Fruit fly (Drosophila melanogaster): Measurements from ENCODE around the gene fz2.
A peak's percentile ranks its signal among the peaks of the same experiment; 100 is the strongest.

Gene fz2

DNA sequence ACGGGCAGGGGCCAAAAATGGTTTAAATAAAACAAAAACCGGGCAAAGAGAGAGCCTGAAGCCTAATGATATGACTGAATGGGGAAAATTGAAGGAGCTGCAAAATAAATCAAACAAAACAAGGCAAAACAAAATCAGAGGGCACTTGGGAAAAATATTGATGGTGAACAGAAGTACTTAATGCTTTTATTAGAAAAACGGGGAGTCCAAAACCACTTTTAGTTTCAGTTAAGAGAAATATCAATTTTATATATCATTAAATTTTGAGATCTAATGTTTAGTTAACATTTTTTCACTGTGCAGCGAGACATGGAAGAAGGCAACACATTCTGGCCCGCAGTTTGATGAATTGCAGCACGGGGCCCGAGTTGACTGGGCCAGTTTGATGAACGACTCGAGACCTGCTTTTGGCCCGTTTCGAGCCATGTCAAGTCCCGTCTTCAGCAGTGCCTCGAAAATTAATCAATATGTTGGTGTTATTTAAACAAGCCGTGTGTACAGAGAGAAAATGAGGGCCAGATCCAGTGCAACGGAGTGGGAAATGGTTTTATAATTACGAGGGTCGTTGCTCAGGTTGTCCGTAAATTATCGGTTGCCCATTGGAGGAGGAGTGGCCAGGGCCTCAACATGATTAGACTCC, 68.8 kb downstream of the fz2 start (continued):
- TF ChIP-seq CG30020 (tag; optimal IDR thresholded peaks at IDR 0.05) (no peak), D19B (GFP tag; optimal IDR thresholded peaks at IDR 0.05) (no peak), salm (tag; optimal IDR thresholded peaks at IDR 0.05) (no peak), CG1792 (GFP tag; optimal IDR thresholded peaks at IDR 0.05) (no peak), CG7928 (GFP tag; optimal IDR thresholded peaks at IDR 0.05) (no peak), Bteb2 (GFP tag; optimal IDR thresholded peaks at IDR 0.05) (no peak), CG10543 (GFP tag; optimal IDR thresholded peaks at IDR 0.05) (no peak), CTCF (GFP tag; optimal IDR thresholded peaks at IDR 0.05) (no peak), sc (optimal IDR thresholded peaks at IDR 0.05) (no peak), sc (GFP tag; optimal IDR thresholded peaks at IDR 0.05) (no peak), MBD-R2 (GFP tag; IDR thresholded peaks at IDR 0.05) (no peak), ro (GFP tag; IDR thresholded peaks at IDR 0.05) (no peak), CG8388 (GFP tag; optimal IDR thresholded peaks at IDR 0.05) (peak; percentile 1), disco-r (GFP tag; optimal IDR thresholded peaks at IDR 0.05) (no peak), Fer1 (GFP tag; optimal IDR thresholded peaks at IDR 0.05) (no peak), CG6813 (GFP tag; optimal IDR thresholded peaks at IDR 0.05) (peak; percentile 68), wdn (GFP tag; IDR thresholded peaks at IDR 0.05) (no peak), zf30C (GFP tag; optimal IDR thresholded peaks at IDR 0.05) (peak; percentile 23), CG3163 (GFP tag; optimal IDR thresholded peaks at IDR 0.05) (no peak), org-1 (GFP tag; optimal IDR thresholded peaks at IDR 0.05) (no peak), CG2712 (tag; optimal IDR thresholded peaks at IDR 0.05) (peak; percentile 51), CG4328 (GFP tag; optimal IDR thresholded peaks at IDR 0.05) (no peak), zfh2 (GFP tag; optimal IDR thresholded peaks at IDR 0.05) (no peak), br (optimal IDR thresholded peaks at IDR 0.05) (no peak), CG9727 (GFP tag; optimal IDR thresholded peaks at IDR 0.05) (peak; percentile 2), phol (tag; optimal IDR thresholded peaks at IDR 0.05) (peak; percentile 52), CG13894 (tag; optimal IDR thresholded peaks at IDR 0.05) (no peak), Hsf (GFP tag; optimal IDR thresholded peaks at IDR 0.05) (peak; percentile 38), hb (GFP tag; IDR thresholded peaks at IDR 0.05; ENCODE audit: partially characterized antibody) (no peak), crc (GFP tag; optimal IDR thresholded peaks at IDR 0.05) (no peak), CG33213 (GFP tag; optimal IDR thresholded peaks at IDR 0.05) (no peak), CG32772 (GFP tag; IDR thresholded peaks at IDR 0.05) (no peak), ATbp (GFP tag; optimal IDR thresholded peaks at IDR 0.05) (peak; percentile 60), nerfin-1 (tag; optimal IDR thresholded peaks at IDR 0.05) (peak; percentile 23), pros (GFP tag; optimal IDR thresholded peaks at IDR 0.05) (no peak), bbx (GFP tag; IDR thresholded peaks at IDR 0.05; ENCODE audit: partially characterized antibody) (no peak), chinmo (GFP tag; IDR thresholded peaks at IDR 0.05; ENCODE audit: partially characterized antibody) (no peak), amos (GFP tag; IDR thresholded peaks at IDR 0.05; ENCODE audit: partially characterized antibody) (no peak), mld (GFP tag; IDR thresholded peaks at IDR 0.05; ENCODE audit: partially characterized antibody) (no peak), gro (GFP tag; optimal IDR thresholded peaks at IDR 0.05) (no peak), CG12155 (GFP tag; optimal IDR thresholded peaks at IDR 0.05) (no peak), nmo (GFP tag; optimal IDR thresholded peaks at IDR 0.05) (peak; percentile 56), so (GFP tag; IDR thresholded peaks at IDR 0.05) (peak; percentile 49; the same call in 1 of the 3 replicates), CG12769 (tag; optimal IDR thresholded peaks at IDR 0.05) (no peak), ac (GFP tag; optimal IDR thresholded peaks at IDR 0.05) (no peak), CG2202 (tag; optimal IDR thresholded peaks at IDR 0.05) (no peak), sqz (GFP tag; optimal IDR thresholded peaks at IDR 0.05) (peak; percentile 8), sna (GFP tag; IDR thresholded peaks at IDR 0.05; ENCODE audit: partially characterized antibody) (no peak), tin (GFP tag; optimal IDR thresholded peaks at IDR 0.05) (peak; percentile 18), ham (GFP tag; IDR thresholded peaks at IDR 0.05) (no peak), CG3065 (GFP tag; optimal IDR thresholded peaks at IDR 0.05) (no peak)
